Worm (Caenorhabditis elegans): ENCODE measurements around the gene asna-1.

DNA sequence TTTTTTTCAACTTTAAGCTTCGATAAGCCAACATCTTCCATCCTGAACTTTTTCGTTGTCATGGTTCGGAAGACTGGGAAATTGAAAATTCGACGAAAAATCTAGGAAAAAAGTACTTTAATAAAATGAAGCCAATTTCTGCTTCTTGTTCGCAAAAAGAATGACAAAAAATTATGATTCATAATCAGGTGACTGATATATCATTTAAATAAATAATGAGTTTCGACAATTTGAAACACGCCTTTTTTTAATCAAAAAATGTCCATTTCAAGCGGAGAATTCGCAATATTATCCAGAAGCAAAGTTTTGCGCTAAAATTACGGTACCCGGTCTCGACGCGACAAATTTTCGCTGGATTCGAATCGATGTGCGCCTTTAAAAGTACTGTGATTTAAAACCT, 49.8 kb upstream of the asna-1 start, which contains the start of gene F44E2.6:
- TF ChIP-seq ref-1 (GFP tag; conservative IDR thresholded peaks at IDR 0.05) (no peak), T22C8.4 (GFP tag; IDR thresholded peaks at IDR 0.05) (no peak), klf-2 (GFP tag; conservative IDR thresholded peaks at IDR 0.05) (no peak), ztf-29 (GFP tag; IDR thresholded peaks at IDR 0.05) (no peak)

Measured in whole organism, midembryonic.